Worm (Caenorhabditis elegans): Measurements from ENCODE around the gene egl-18.

Gene egl-18

DNA sequence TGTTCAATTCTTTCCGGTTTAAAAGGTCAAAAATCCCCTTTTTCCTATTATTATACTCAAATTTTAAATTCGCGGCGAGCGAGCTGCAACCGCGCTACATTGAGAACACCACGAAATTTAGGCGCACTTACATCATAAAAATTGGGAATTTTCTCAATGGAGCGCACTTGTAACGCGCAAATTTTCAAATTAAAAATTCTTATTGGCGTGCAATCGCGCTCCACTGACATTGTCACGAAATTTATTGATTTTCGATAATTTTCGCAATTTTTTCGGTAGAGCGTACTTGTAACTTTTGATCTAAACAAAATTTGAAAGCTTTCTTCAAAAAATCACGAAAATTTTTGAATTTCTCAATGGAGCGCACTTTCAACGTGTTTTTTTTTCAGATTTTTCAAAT, 61.1 kb downstream of the egl-18 start, which contains the start of gene ulp-3:
ulp-3 (plus strand) TSS at position 388 of the 400 bp plus-strand sequence.
- TF ChIP-seq unc-62 (GFP tag; optimal IDR thresholded peaks at IDR 0.05): no peak

DNA sequence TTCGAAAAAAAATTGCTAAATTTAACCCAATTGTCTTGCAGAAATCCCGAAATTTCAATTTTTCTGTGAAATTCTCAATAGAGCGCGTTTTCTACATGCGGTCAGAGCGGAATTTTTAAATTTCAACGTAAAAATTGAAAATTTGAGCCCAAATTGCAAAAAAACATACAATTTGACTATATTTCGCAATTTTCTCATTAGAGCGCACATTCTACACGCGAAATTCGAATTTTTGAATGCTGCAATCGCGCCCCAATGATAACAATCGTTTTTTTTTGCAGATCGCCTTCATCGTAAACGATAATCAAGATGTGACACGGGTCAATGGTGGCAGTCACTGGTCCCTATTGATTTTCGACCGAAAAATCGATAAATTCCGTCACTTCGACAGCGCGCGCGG, 61.9 kb downstream of the egl-18 start:
- TF ChIP-seq unc-62 (GFP tag; optimal IDR thresholded peaks at IDR 0.05): no peak

DNA sequence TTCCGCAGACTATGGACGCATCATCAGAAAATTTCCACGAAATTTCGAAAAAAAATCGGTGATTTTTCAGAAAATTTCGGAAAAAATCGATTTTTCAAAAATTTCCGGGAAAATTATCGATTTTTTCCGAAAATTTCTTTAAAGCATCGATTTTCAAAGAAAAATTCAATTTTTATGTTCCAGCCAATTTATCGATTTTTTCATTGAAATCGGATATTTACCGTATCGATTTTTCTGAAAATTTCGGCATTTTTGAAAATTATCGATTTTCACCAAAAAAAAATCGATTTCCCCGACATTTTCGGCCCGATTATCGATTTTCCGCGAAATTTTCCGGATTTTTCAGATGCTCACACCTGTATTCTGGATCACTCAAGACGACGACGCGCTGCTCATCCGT, 63.0 kb downstream of the egl-18 start, which contains the start of gene Y48A5A.1:
Y48A5A.1 (plus strand) TSS at position 347 of the 400 bp plus-strand sequence.
- TF ChIP-seq unc-62 (GFP tag; optimal IDR thresholded peaks at IDR 0.05): no peak

Measured in whole organism, dauer.